Worm (Caenorhabditis elegans) whole organism, L1 larva: ENCODE measurements around the gene F28C10.1.

Experiments used
- ets-5 ChIP-seq: fragments of 200-800 bp; sonication (Bioruptor generic); IDR thresholded peaks from 2 replicates; pipeline ENCODE4 v1.3.6; 2022; ENCODE audit warnings: missing genetic modification characterization, missing compliant biosample characterization
- unc-62 ChIP-seq: fragments of 150-350 bp; optimal IDR thresholded peaks from 2 replicates; lab custom pipeline; 2014; ENCODE audit warnings: missing biosample characterization, missing genetic modification reagents, missing genetic modification characterization

DNA sequence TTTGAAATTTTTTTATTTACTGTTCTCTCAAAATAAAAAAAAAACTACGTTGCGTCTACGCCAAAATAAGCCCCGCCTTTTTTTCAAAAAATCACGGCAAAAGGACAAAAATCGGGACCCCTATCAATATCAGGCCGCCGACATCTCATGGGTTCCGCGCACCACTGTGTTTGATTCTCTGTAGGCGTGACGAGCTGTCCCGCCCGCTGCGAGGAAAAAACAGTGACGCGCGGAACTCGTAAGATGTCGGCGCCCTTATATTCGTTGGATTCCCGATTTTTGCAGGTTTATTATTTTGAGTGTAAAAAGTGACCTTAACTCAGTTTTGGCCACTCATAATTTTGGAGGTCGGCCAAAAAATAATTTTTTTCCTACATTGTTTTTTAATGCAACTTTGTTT, 28.5 kb downstream of the F28C10.1 start:
- TF ChIP-seq unc-62 (GFP tag; lab: Kevin White, UChicago) (no peak), ets-5 (GFP tag; lab: Robert Waterston, UW) (no peak)
